Fruit fly (Drosophila melanogaster) whole organism, embryonic: ENCODE measurements around the gene TH1.
A peak's percentile ranks its signal among the peaks of the same experiment; 100 is the strongest.

ENCODE experiments used
- CG13424 ChIP-seq: fragments of 200-800 bp; sonication (Bioruptor generic); optimal IDR thresholded peaks from 2 replicates; lab custom pipeline; 2019; ENCODE audit warnings: missing biosample characterization, mild to moderate bottlenecking, missing genetic modification characterization, moderate library complexity
- CG14710 ChIP-seq: fragments of 200-800 bp; sonication (Bioruptor generic); optimal IDR thresholded peaks from 3 replicates; lab custom pipeline; 2019; ENCODE audit warnings: missing biosample characterization, mild to moderate bottlenecking, missing genetic modification characterization, moderate library complexity
- CG14860 ChIP-seq: fragments of 200-800 bp; sonication (Bioruptor generic); IDR thresholded peaks from 3 replicates; pipeline ENCODE4 v1.3.6; 2022; ENCODE audit warnings: missing biosample characterization, missing genetic modification characterization; ENCODE audit not compliant: partially characterized antibody
- CG16863 ChIP-seq: fragments of 200-800 bp; sonication (Bioruptor generic); optimal IDR thresholded peaks from 3 replicates; lab custom pipeline; 2016; ENCODE audit warnings: missing biosample characterization, missing genetic modification characterization
- CG1832 ChIP-seq: fragments of 200-800 bp; sonication (Bioruptor generic); optimal IDR thresholded peaks from 2 replicates; lab custom pipeline; 2017; ENCODE audit warnings: missing biosample characterization, mild to moderate bottlenecking, missing genetic modification characterization, inconsistent platforms
- CG2889 ChIP-seq: fragments of 200-800 bp; sonication (Bioruptor generic); IDR thresholded peaks from 3 replicates; pipeline ENCODE4 v1.3.6; 2022; ENCODE audit warnings: missing biosample characterization, missing genetic modification characterization
- CG30020 ChIP-seq: fragments of 200-800 bp; optimal IDR thresholded peaks from 2 replicates; lab custom pipeline; 2019; ENCODE audit warnings: missing biosample characterization, mild to moderate bottlenecking, missing genetic modification characterization, moderate library complexity
- CG3065 ChIP-seq: fragments of 200-800 bp; sonication (Bioruptor generic); optimal IDR thresholded peaks from 2 replicates; lab custom pipeline; 2016; ENCODE audit warnings: missing biosample characterization, missing genetic modification characterization
- CG32767 ChIP-seq: fragments of 200-800 bp; sonication (Bioruptor generic); IDR thresholded peaks from 2 replicates; pipeline ENCODE4 v1.3.6; 2022; ENCODE audit warnings: missing biosample characterization, missing genetic modification characterization
- CG34224 ChIP-seq: fragments of 200-800 bp; sonication (Bioruptor generic); IDR thresholded peaks from 3 replicates; pipeline ENCODE4 v1.3.6; 2022; ENCODE audit warnings: missing biosample characterization, missing genetic modification characterization; ENCODE audit not compliant: partially characterized antibody
- CG3838 ChIP-seq: fragments of 200-800 bp; sonication (Bioruptor generic); optimal IDR thresholded peaks from 3 replicates; lab custom pipeline; 2016; ENCODE audit warnings: missing biosample characterization, missing genetic modification characterization
- CG3995 ChIP-seq: fragments of 200-800 bp; sonication (Bioruptor generic); optimal IDR thresholded peaks from 3 replicates; lab custom pipeline; 2016; ENCODE audit warnings: missing biosample characterization, missing genetic modification characterization
- CG4360 ChIP-seq: fragments of 200-800 bp; sonication (Bioruptor generic); IDR thresholded peaks from 2 replicates; pipeline ENCODE4 v1.3.6; 2022; ENCODE audit warnings: missing biosample characterization, missing genetic modification characterization
- CG6813 ChIP-seq: fragments of 200-800 bp; sonication (Bioruptor generic); optimal IDR thresholded peaks from 2 replicates; lab custom pipeline; 2017; ENCODE audit warnings: missing biosample characterization, missing genetic modification characterization, mild to moderate bottlenecking, moderate library complexity, missing genetic modification reagents
- CG8281 ChIP-seq: fragments of 200-800 bp; sonication (Bioruptor generic); optimal IDR thresholded peaks from 2 replicates; lab custom pipeline; 2018; ENCODE audit warnings: missing biosample characterization, mild to moderate bottlenecking, missing genetic modification characterization, moderate library complexity
- CoRest ChIP-seq: fragments of 200-800 bp; sonication (Bioruptor generic); optimal IDR thresholded peaks from 3 replicates; lab custom pipeline; 2018; ENCODE audit warnings: missing biosample characterization, mild to moderate bottlenecking, missing genetic modification characterization, moderate library complexity
- Dll ChIP-seq: fragments of 200-800 bp; sonication (Bioruptor generic); IDR thresholded peaks from 4 replicates; pipeline ENCODE4 v1.3.6; 2022; ENCODE audit warnings: missing biosample characterization, missing genetic modification characterization; ENCODE audit not compliant: partially characterized antibody
- Dp ChIP-seq: fragments of 200-800 bp; sonication (Bioruptor generic); optimal IDR thresholded peaks from 2 replicates; lab custom pipeline; 2018; ENCODE audit warnings: missing biosample characterization, mild to moderate bottlenecking, missing genetic modification characterization, moderate library complexity
- Dref ChIP-seq: fragments of 200-800 bp; sonication (Bioruptor generic); IDR thresholded peaks from 2 replicates; pipeline ENCODE4 v1.3.6; 2022; ENCODE audit warnings: missing biosample characterization, missing genetic modification characterization
- ERR ChIP-seq: fragments of 200-800 bp; sonication (Bioruptor generic); optimal IDR thresholded peaks from 2 replicates; lab custom pipeline; 2016; ENCODE audit warnings: missing biosample characterization, missing genetic modification characterization
- Hey ChIP-seq: fragments of 200-800 bp; sonication (Bioruptor generic); optimal IDR thresholded peaks from 3 replicates; lab custom pipeline; 2018; ENCODE audit warnings: missing biosample characterization, mild to moderate bottlenecking, missing genetic modification characterization
- HmgZ ChIP-seq: fragments of 200-800 bp; sonication (Bioruptor generic); optimal IDR thresholded peaks from 2 replicates; lab custom pipeline; 2018; ENCODE audit warnings: missing biosample characterization, mild to moderate bottlenecking, missing genetic modification characterization
- Lim3 ChIP-seq: fragments of 200-800 bp; sonication (Bioruptor generic); IDR thresholded peaks from 2 replicates; pipeline ENCODE4 v1.3.6; 2022; ENCODE audit warnings: missing biosample characterization, missing genetic modification characterization
- MBD-R2 ChIP-seq: fragments of 200-800 bp; sonication (Bioruptor generic); IDR thresholded peaks from 2 replicates; pipeline ENCODE4 v1.3.6; 2022; ENCODE audit warnings: missing biosample characterization, missing genetic modification characterization
- Med ChIP-seq: fragments of 200-800 bp; sonication (Bioruptor generic); peaks from one replicate; lab custom pipeline; 2016; ENCODE audit warnings: missing biosample characterization, missing genetic modification characterization, mild to moderate bottlenecking, inconsistent platforms, moderate library complexity
- NC2α ChIP-seq: fragments of 200-800 bp; sonication (Bioruptor generic); optimal IDR thresholded peaks from 2 replicates; lab custom pipeline; 2016; ENCODE audit warnings: missing biosample characterization, missing genetic modification characterization
- Nf-YA ChIP-seq: fragments of 200-800 bp; sonication (Bioruptor generic); IDR thresholded peaks from 2 replicates; pipeline ENCODE4 v1.3.6; 2022; ENCODE audit warnings: missing biosample characterization, missing genetic modification characterization
- Opbp ChIP-seq: fragments of 200-800 bp; sonication (Bioruptor generic); IDR thresholded peaks from 3 replicates; pipeline ENCODE4 v1.3.6; 2022; ENCODE audit warnings: missing biosample characterization, missing genetic modification characterization; ENCODE audit not compliant: partially characterized antibody
- Sry-β ChIP-seq: fragments of 200-800 bp; sonication (Bioruptor generic); optimal IDR thresholded peaks from 2 replicates; lab custom pipeline; 2018; ENCODE audit warnings: missing biosample characterization, mild to moderate bottlenecking, missing genetic modification characterization, moderate library complexity
- Sry-δ ChIP-seq: fragments of 200-800 bp; sonication (Bioruptor generic); optimal IDR thresholded peaks from 2 replicates; lab custom pipeline; 2016; ENCODE audit warnings: missing biosample characterization, missing genetic modification characterization
- amos ChIP-seq: fragments of 200-800 bp; sonication (Bioruptor generic); IDR thresholded peaks from 2 replicates; pipeline ENCODE4 v1.3.6; 2022; ENCODE audit warnings: missing biosample characterization, missing genetic modification characterization; ENCODE audit not compliant: partially characterized antibody
- cad ChIP-seq: fragments of >200 bp; optimal IDR thresholded peaks from 2 replicates; lab custom pipeline; 2017; ENCODE audit warnings: missing biosample characterization, missing genetic modification characterization
- chif ChIP-seq, 2 experiments: fragments of 200-800 bp; sonication (Bioruptor generic); optimal IDR thresholded peaks; 3 replicates each; lab custom pipeline; 2016; ENCODE audit warnings: missing biosample characterization in 2 of 2, missing genetic modification characterization in 2 of 2
- chm ChIP-seq: fragments of 200-800 bp; sonication (Bioruptor generic); IDR thresholded peaks from 2 replicates; pipeline ENCODE4 v1.3.6; 2022; ENCODE audit warnings: missing biosample characterization, missing genetic modification characterization
- cwo ChIP-seq: fragments of 200-800 bp; sonication (Bioruptor generic); optimal IDR thresholded peaks from 3 replicates; lab custom pipeline; 2017; ENCODE audit warnings: missing biosample characterization, missing genetic modification characterization, mild to moderate bottlenecking, moderate library complexity, missing genetic modification reagents
- dan ChIP-seq: fragments of 200-800 bp; sonication (Bioruptor generic); IDR thresholded peaks from 2 replicates; pipeline ENCODE4 v1.3.6; 2022; ENCODE audit warnings: missing biosample characterization, missing genetic modification characterization
- eyg ChIP-seq: fragments of 200-800 bp; sonication (Bioruptor generic); optimal IDR thresholded peaks from 3 replicates; lab custom pipeline; 2016; ENCODE audit warnings: missing biosample characterization, missing genetic modification characterization
- hb ChIP-seq: fragments of 200-800 bp; sonication (Bioruptor generic); IDR thresholded peaks from 3 replicates; pipeline ENCODE4 v1.3.6; 2022; ENCODE audit warnings: missing biosample characterization, missing genetic modification characterization; ENCODE audit not compliant: partially characterized antibody
- hth ChIP-seq: fragments of >200 bp; optimal IDR thresholded peaks from 2 replicates; lab custom pipeline; 2017; ENCODE audit warnings: inconsistent platforms
- insv ChIP-seq, 2 experiments: fragments of 200-800 bp; sonication (Bioruptor generic); optimal IDR thresholded peaks; 3 replicates each; lab custom pipeline; 2016 to 2018; ENCODE audit warnings: missing biosample characterization in 2 of 2, missing genetic modification characterization in 2 of 2
- pfk ChIP-seq: fragments of 200-800 bp; sonication (Bioruptor generic); optimal IDR thresholded peaks from 2 replicates; lab custom pipeline; 2018; ENCODE audit warnings: missing biosample characterization, mild to moderate bottlenecking, missing genetic modification characterization, moderate library complexity
- scrt ChIP-seq: fragments of 200-800 bp; sonication (Bioruptor generic); optimal IDR thresholded peaks from 2 replicates; lab custom pipeline; 2018; ENCODE audit warnings: missing biosample characterization, mild to moderate bottlenecking, missing genetic modification characterization, moderate library complexity
- seq ChIP-seq: fragments of 200-800 bp; sonication (Bioruptor generic); IDR thresholded peaks from 2 replicates; pipeline ENCODE4 v1.3.6; 2022; ENCODE audit warnings: missing biosample characterization, missing genetic modification characterization
- sqz ChIP-seq: fragments of 200-800 bp; sonication (Bioruptor generic); optimal IDR thresholded peaks from 3 replicates; lab custom pipeline; 2018; ENCODE audit warnings: missing biosample characterization, mild to moderate bottlenecking, missing genetic modification characterization
- tap ChIP-seq: fragments of 200-800 bp; optimal IDR thresholded peaks from 3 replicates; lab custom pipeline; 2019; ENCODE audit warnings: missing biosample characterization, mild to moderate bottlenecking, missing genetic modification characterization, moderate library complexity
- tgo ChIP-seq: fragments of 200-800 bp; sonication (Bioruptor generic); IDR thresholded peaks from 3 replicates; pipeline ENCODE4 v1.3.6; 2022; ENCODE audit warnings: missing biosample characterization, missing genetic modification characterization
- toy ChIP-seq: fragments of 200-800 bp; sonication (Bioruptor generic); IDR thresholded peaks from 2 replicates; pipeline ENCODE4 v1.3.6; 2022; ENCODE audit warnings: missing biosample characterization, missing genetic modification characterization
- vnd ChIP-seq: fragments of 200-800 bp; sonication (Bioruptor generic); IDR thresholded peaks from 3 replicates; pipeline ENCODE4 v1.3.6; 2022; ENCODE audit warnings: missing biosample characterization, missing genetic modification characterization; ENCODE audit not compliant: partially characterized antibody
- wor ChIP-seq: fragments of 200-800 bp; sonication (Bioruptor generic); IDR thresholded peaks from 2 replicates; pipeline ENCODE4 v1.3.6; 2022; ENCODE audit warnings: missing biosample characterization, missing genetic modification characterization
- zfh2 ChIP-seq: fragments of 200-800 bp; sonication (Bioruptor generic); optimal IDR thresholded peaks from 2 replicates; lab custom pipeline; 2016; ENCODE audit warnings: missing biosample characterization, missing genetic modification characterization

The TH1 gene

dm6 chrX:16422466-16423124, 31.4 kb upstream of the TH1 start, which contains the start of gene hang (continued):
- TF ChIP-seq CoRest (tag; lab: Kevin White, UChicago), result no peak
- no peak for TF ChIP-seq Nf-YA (GFP tag; lab: Robert Waterston, UW)
- TF ChIP-seq Med (GFP tag; lab: Kevin White, UChicago), result peak; percentile 96
- no peak for TF ChIP-seq tap (tag; lab: Kevin White, UChicago)
- TF ChIP-seq Opbp, result peak; percentile 89
- peak; percentile 77 for TF ChIP-seq chm (GFP tag; lab: Robert Waterston, UW)
- TF ChIP-seq CG6813 (GFP tag; lab: Kevin White, UChicago), result no peak
- TF ChIP-seq CG2889 (GFP tag; lab: Robert Waterston, UW), result no peak
- no peak for TF ChIP-seq cad (GFP tag; lab: Kevin White, UChicago)
- TF ChIP-seq CG1832 (GFP tag; lab: Kevin White, UChicago), result no peak
- no peak for TF ChIP-seq Hey (tag; lab: Kevin White, UChicago)
- TF ChIP-seq NC2α (GFP tag; lab: Kevin White, UChicago), result no peak
- TF ChIP-seq zfh2 (GFP tag; lab: Kevin White, UChicago), result no peak
- peak; percentile 95 for TF ChIP-seq Sry-δ (GFP tag; lab: Kevin White, UChicago)
- peak; percentile 37 for TF ChIP-seq eyg (GFP tag; lab: Kevin White, UChicago)
- TF ChIP-seq Dref (GFP tag; lab: Robert Waterston, UW), result peak; percentile 73
- TF ChIP-seq hth (lab: Kevin White, UChicago), result no peak
- TF ChIP-seq CG3838 (GFP tag; lab: Kevin White, UChicago), result no peak
- peak in 1 of 2 experiments; percentile 75 for TF ChIP-seq insv (GFP tag; optimal IDR thresholded peaks at IDR 0.05; lab: Kevin White, UChicago)
- TF ChIP-seq CG4360, result no peak
- no peak for TF ChIP-seq tgo (GFP tag; lab: Robert Waterston, UW)
- peak; percentile 34 for TF ChIP-seq HmgZ (tag; lab: Kevin White, UChicago)
- no peak for TF ChIP-seq chif (GFP tag; optimal IDR thresholded peaks at IDR 0.05; lab: Kevin White, UChicago)
- no peak for TF ChIP-seq toy
- no peak for TF ChIP-seq CG8281 (tag; lab: Kevin White, UChicago)
- no peak for TF ChIP-seq CG30020 (tag; lab: Kevin White, UChicago)
- no peak for TF ChIP-seq CG3065 (GFP tag; lab: Kevin White, UChicago)
- TF ChIP-seq Dll (GFP tag; lab: Robert Waterston, UW), result peak; percentile 66; the same call in 3 of the 4 replicates
- TF ChIP-seq pfk (GFP tag; lab: Kevin White, UChicago), result peak; percentile 34
- no peak for TF ChIP-seq Sry-β (GFP tag; lab: Kevin White, UChicago)
- peak; percentile 47 for TF ChIP-seq sqz (GFP tag; lab: Kevin White, UChicago)
- TF ChIP-seq dan, result no peak
- peak; percentile 22 for TF ChIP-seq ERR (GFP tag; lab: Kevin White, UChicago)
- TF ChIP-seq CG13424 (tag; lab: Kevin White, UChicago), result peak; percentile 21
- no peak for TF ChIP-seq seq (GFP tag; lab: Robert Waterston, UW)
- no peak for TF ChIP-seq wor (GFP tag; lab: Robert Waterston, UW)
- no peak for TF ChIP-seq Lim3

- TF ChIP-seq CG14860, result peak; percentile 50
- TF ChIP-seq CG16863 (GFP tag; lab: Kevin White, UChicago), result peak; percentile 2
- TF ChIP-seq vnd (GFP tag; lab: Robert Waterston, UW), result peak; percentile 33; the same call in 2 of the 3 replicates
- peak; percentile 88 for TF ChIP-seq scrt (GFP tag; lab: Kevin White, UChicago)
- TF ChIP-seq amos (GFP tag; lab: Robert Waterston, UW), result peak; percentile 56; the same call in 1 of the 2 replicates
- peak; percentile 52; the same call in 1 of the 2 replicates for TF ChIP-seq CG32767
- peak; percentile 37; the same call in 1 of the 2 replicates for TF ChIP-seq MBD-R2 (GFP tag; lab: Robert Waterston, UW)
- peak; percentile 25 for TF ChIP-seq cwo (GFP tag; lab: Kevin White, UChicago)
- peak; percentile 26 for TF ChIP-seq CG3995
- peak; percentile 42; the same call in 2 of the 3 replicates for TF ChIP-seq hb
- no peak for TF ChIP-seq CG14710 (tag; lab: Kevin White, UChicago)
- TF ChIP-seq CG34224 (GFP tag; lab: Robert Waterston, UW), result peak; percentile 45; the same call in 2 of the 3 replicates
- TF ChIP-seq Dp (GFP tag; lab: Kevin White, UChicago), result peak; percentile 70
These were observed 30.7 kb upstream of the TH1 start, which contains the start of gene AnxB11 for dm6 chrX:16421899-16422412. TSS of gene AnxB11 (minus strand) at chrX:16422265.
